Worm (Caenorhabditis elegans): ENCODE data around the gene polg-1.

- no peak for TF ChIP-seq jun-1 (tag; optimal IDR thresholded peaks at IDR 0.05)
- TF ChIP-seq Y116A8C.19 (tag; optimal IDR thresholded peaks at IDR 0.05; ENCODE audit: borderline replicate concordance): no peak
- no peak for TF ChIP-seq nhr-76 (tag; optimal IDR thresholded peaks at IDR 0.05)
- no peak for TF ChIP-seq lir-3 (tag; optimal IDR thresholded peaks at IDR 0.05; ENCODE audit: poor library complexity)
- no peak for TF ChIP-seq aly-2 (tag; optimal IDR thresholded peaks at IDR 0.05)
- no peak for TF ChIP-seq ztf-4 (tag; optimal IDR thresholded peaks at IDR 0.05)
- no peak for TF ChIP-seq lin-15B (tag; optimal IDR thresholded peaks at IDR 0.05)
- no peak for TF ChIP-seq fkh-8 (tag; optimal IDR thresholded peaks at IDR 0.05)
- no peak for TF ChIP-seq nhr-77 (tag; optimal IDR thresholded peaks at IDR 0.05)
- TF ChIP-seq nhr-20 (tag; optimal IDR thresholded peaks at IDR 0.05): no peak
- no peak for TF ChIP-seq pax-3 (tag; optimal IDR thresholded peaks at IDR 0.05)
- no peak for TF ChIP-seq unc-86 (tag; optimal IDR thresholded peaks at IDR 0.05)
Observed at ce11 chrII:12242551-12242950, 42.8 kb upstream of the polg-1 start, which contains the start of gene Y57A10A.24.
